Fruit fly (Drosophila melanogaster): ENCODE results near the gene CG4565.

Gene CG4565

dm6 chr3R:10826796-10827524 is 25.6 kb upstream of the CG4565 start, which contains the start of gene Cad86C (continued):
- TF ChIP-seq CG7786 (GFP tag; optimal IDR thresholded peaks at IDR 0.05) = no peak
- TF ChIP-seq corto (GFP tag; optimal IDR thresholded peaks at IDR 0.05) = no peak
- no peak for TF ChIP-seq ham (GFP tag; IDR thresholded peaks at IDR 0.05)
- no peak for TF ChIP-seq CG6689 (GFP tag; IDR thresholded peaks at IDR 0.05)
- no peak for TF ChIP-seq wor (GFP tag; IDR thresholded peaks at IDR 0.05)
- no peak for TF ChIP-seq Atf-2 (GFP tag; optimal IDR thresholded peaks at IDR 0.05)
- no peak for TF ChIP-seq CG2199 (GFP tag; IDR thresholded peaks at IDR 0.05)
- no peak for TF ChIP-seq CG1603 (tag; optimal IDR thresholded peaks at IDR 0.05)
- no peak for TF ChIP-seq Rx (GFP tag; IDR thresholded peaks at IDR 0.05)
- TF ChIP-seq CG7963 (GFP tag; IDR thresholded peaks at IDR 0.05; ENCODE audit: partially characterized antibody) = 0 out of 3 replicates have a peak, but pooled peaks have one; percentile 40
- TF ChIP-seq CrebB (tag; optimal IDR thresholded peaks at IDR 0.05) = no peak
- peak; percentile 15 for TF ChIP-seq mirr (GFP tag; optimal IDR thresholded peaks at IDR 0.05)
- no peak for TF ChIP-seq jing (GFP tag; optimal IDR thresholded peaks at IDR 0.05)
- TF ChIP-seq ato (GFP tag; IDR thresholded peaks at IDR 0.05; ENCODE audit: partially characterized antibody) = peak; percentile 45; the same call in 1 of the 2 replicates
- TF ChIP-seq CG17612 (GFP tag; IDR thresholded peaks at IDR 0.05) = no peak
- TF ChIP-seq CG18619 (GFP tag; optimal IDR thresholded peaks at IDR 0.05) = no peak
- no peak for TF ChIP-seq H15 (GFP tag; IDR thresholded peaks at IDR 0.05)
- TF ChIP-seq CG8478 (optimal IDR thresholded peaks at IDR 0.05) = no peak
- no peak for TF ChIP-seq Nf-YA (GFP tag; IDR thresholded peaks at IDR 0.05)
- no peak for TF ChIP-seq ro (GFP tag; IDR thresholded peaks at IDR 0.05)
- no peak for TF ChIP-seq fd102C (GFP tag; optimal IDR thresholded peaks at IDR 0.05)
- no peak for TF ChIP-seq Hr39 (optimal IDR thresholded peaks at IDR 0.05)
- peak; percentile 2 for TF ChIP-seq CG6765 (GFP tag; optimal IDR thresholded peaks at IDR 0.05)
- TF ChIP-seq CG13123 (GFP tag; optimal IDR thresholded peaks at IDR 0.05) = no peak
- no peak for TF ChIP-seq CG3065 (GFP tag; optimal IDR thresholded peaks at IDR 0.05)
- no peak for TF ChIP-seq br (optimal IDR thresholded peaks at IDR 0.05)
- no peak for TF ChIP-seq Elba2 (GFP tag; optimal IDR thresholded peaks at IDR 0.05)
- no peak for TF ChIP-seq tap (tag; optimal IDR thresholded peaks at IDR 0.05)
- no peak for TF ChIP-seq crol (GFP tag; IDR thresholded peaks at IDR 0.05)
- no peak for TF ChIP-seq CG10959 (GFP tag; IDR thresholded peaks at IDR 0.05)
- no peak for TF ChIP-seq Side (GFP tag; optimal IDR thresholded peaks at IDR 0.05)
- no peak for TF ChIP-seq phol (tag; optimal IDR thresholded peaks at IDR 0.05)
- TF ChIP-seq Usf (GFP tag; optimal IDR thresholded peaks at IDR 0.05) = no peak
- no peak for TF ChIP-seq ind (GFP tag; optimal IDR thresholded peaks at IDR 0.05)
- peak; percentile 49; the same call in 1 of the 2 replicates for TF ChIP-seq vvl (GFP tag; IDR thresholded peaks at IDR 0.05)
- TF ChIP-seq CG10543 (GFP tag; optimal IDR thresholded peaks at IDR 0.05) = no peak
- TF ChIP-seq bsh (GFP tag; optimal IDR thresholded peaks at IDR 0.05) = peak in 1 of 2 experiments; percentile 43
- no peak for TF ChIP-seq Mrtf (GFP tag; IDR thresholded peaks at IDR 0.05)
- peak; percentile 85 for TF ChIP-seq nom (GFP tag; optimal IDR thresholded peaks at IDR 0.05)
- no peak for TF ChIP-seq ap (GFP tag; IDR thresholded peaks at IDR 0.05)
- TF ChIP-seq da (GFP tag; optimal IDR thresholded peaks at IDR 0.05) = no peak
- TF ChIP-seq p53 (GFP tag; optimal IDR thresholded peaks at IDR 0.05) = no peak
- peak; percentile 5 for TF ChIP-seq CG6854 (GFP tag; optimal IDR thresholded peaks at IDR 0.05)
- TF ChIP-seq HLHmδ (GFP tag; optimal IDR thresholded peaks at IDR 0.05) = no peak
- TF ChIP-seq sug (tag; optimal IDR thresholded peaks at IDR 0.05) = no peak
- no peak for TF ChIP-seq slbo (GFP tag; IDR thresholded peaks at IDR 0.05)
- no peak for TF ChIP-seq insv (GFP tag; optimal IDR thresholded peaks at IDR 0.05)
- no peak for TF ChIP-seq Awh (GFP tag; IDR thresholded peaks at IDR 0.05)
- no peak for TF ChIP-seq Oaz (GFP tag; IDR thresholded peaks at IDR 0.05)
- no peak for TF ChIP-seq CG15011 (GFP tag; optimal IDR thresholded peaks at IDR 0.05)
- no peak for TF ChIP-seq rib (GFP tag; IDR thresholded peaks at IDR 0.05)

All from whole organism, embryonic.